Worm (Caenorhabditis elegans) whole organism, L3 larva: ENCODE results near the gene Y46G5A.38.

Experiments
- aly-2 ChIP-seq: fragments of 150-350 bp; optimal IDR thresholded peaks from 2 replicates; lab custom pipeline; 2014; ENCODE audit warnings: missing biosample characterization, missing genetic modification characterization
- lin-39 ChIP-seq: fragments of 150-350 bp; optimal IDR thresholded peaks from 2 replicates; lab custom pipeline; 2018; ENCODE audit warnings: missing biosample characterization, missing genetic modification reagents, missing genetic modification characterization
- mdl-1 ChIP-seq: fragments of 150-350 bp; optimal IDR thresholded peaks from 2 replicates; lab custom pipeline; 2014; ENCODE audit warnings: missing biosample characterization, missing genetic modification characterization
- nhr-11 ChIP-seq: fragments of 150-350 bp; optimal IDR thresholded peaks from 2 replicates; lab custom pipeline; 2014; ENCODE audit warnings: missing biosample characterization, missing genetic modification characterization
- skn-1 ChIP-seq: fragments of 150-350 bp; optimal IDR thresholded peaks from 2 replicates; lab custom pipeline; 2014; ENCODE audit warnings: missing biosample characterization, missing genetic modification characterization
- snpc-4 ChIP-seq: fragments of 150-350 bp; optimal IDR thresholded peaks from 2 replicates; lab custom pipeline; 2014; ENCODE audit warnings: missing biosample characterization, missing genetic modification characterization
- zag-1 ChIP-seq: fragments of 150-350 bp; optimal IDR thresholded peaks from 2 replicates; lab custom pipeline; 2014; ENCODE audit warnings: missing biosample characterization, missing genetic modification characterization

DNA sequence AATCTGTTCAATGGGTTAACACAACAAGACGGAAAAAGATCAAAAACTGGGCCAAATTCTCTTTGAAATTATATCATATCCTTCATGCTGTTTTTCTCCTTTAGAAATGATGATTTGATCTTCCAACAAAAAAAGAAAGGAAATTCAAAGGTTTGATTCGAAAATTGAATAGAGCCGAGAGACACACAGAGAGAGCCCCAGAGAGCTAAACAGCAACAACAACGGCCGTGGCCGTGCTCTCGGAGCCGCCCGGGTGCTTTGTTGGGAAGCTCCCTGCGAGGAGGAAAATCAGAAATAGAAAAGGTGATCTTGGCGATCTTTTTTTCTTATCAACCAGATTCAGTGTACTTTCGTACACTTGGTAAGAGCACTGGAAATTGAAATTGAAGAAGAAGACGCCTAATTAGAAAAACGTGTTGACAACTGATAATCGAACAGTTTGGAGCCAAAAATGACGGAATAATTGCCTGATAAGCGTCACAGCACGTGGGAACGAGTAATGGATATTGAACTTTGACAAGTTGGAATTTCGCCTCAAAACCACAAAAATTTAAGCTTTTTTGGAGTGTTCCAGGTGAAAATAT, 29.5 kb upstream of the Y46G5A.38 start:
- TF ChIP-seq zag-1 (no peak), snpc-4 (no peak), skn-1 (tag; lab: Kevin White, UChicago) (no peak), lin-39 (tag; lab: Kevin White, UChicago) (no peak), aly-2 (tag; lab: Kevin White, UChicago) (no peak), nhr-11 (tag; lab: Kevin White, UChicago) (no peak), mdl-1 (tag; lab: Kevin White, UChicago) (no peak)
